Fruit fly (Drosophila melanogaster) whole organism, wandering third instar larva: ENCODE measurements around the gene CG31347.

Experiments
- CG32264 ChIP-seq: fragments of 200-800 bp; sonication (Bioruptor generic); optimal IDR thresholded peaks from 2 replicates; lab custom pipeline; 2016; ENCODE audit warnings: missing biosample characterization, missing genetic modification characterization
- CG9705 ChIP-seq: fragments of 200-800 bp; sonication (Bioruptor generic); optimal IDR thresholded peaks from 2 replicates; lab custom pipeline; 2018; ENCODE audit warnings: missing biosample characterization, mild to moderate bottlenecking, missing genetic modification characterization
- Jra ChIP-seq: sonication (Bioruptor generic); optimal IDR thresholded peaks from 2 replicates; lab custom pipeline; 2016; ENCODE audit warnings: missing biosample characterization, missing genetic modification characterization
- OdsH ChIP-seq: fragments of 200-800 bp; sonication (Bioruptor generic); optimal IDR thresholded peaks from 2 replicates; lab custom pipeline; 2016; ENCODE audit warnings: missing biosample characterization, mild to moderate bottlenecking, missing genetic modification characterization
- ey ChIP-seq: fragments of 200-800 bp; sonication (Bioruptor generic); optimal IDR thresholded peaks from 2 replicates; lab custom pipeline; 2016; ENCODE audit warnings: missing biosample characterization, missing genetic modification characterization
- fru ChIP-seq: fragments of 200-800 bp; sonication (Bioruptor generic); optimal IDR thresholded peaks from 3 replicates; lab custom pipeline; 2016; ENCODE audit warnings: missing biosample characterization, mild to moderate bottlenecking, missing genetic modification characterization
- psq ChIP-seq: fragments of 200-800 bp; sonication (Bioruptor generic); optimal IDR thresholded peaks from 3 replicates; lab custom pipeline; 2017; ENCODE audit warnings: missing biosample characterization, mild to moderate bottlenecking, missing genetic modification characterization, moderate library complexity
- rgr ChIP-seq: fragments of 200-800 bp; sonication (Bioruptor generic); optimal IDR thresholded peaks from 3 replicates; lab custom pipeline; 2016; ENCODE audit warnings: missing biosample characterization, mild to moderate bottlenecking, missing genetic modification characterization
- sage ChIP-seq: fragments of 200-800 bp; sonication (Bioruptor generic); optimal IDR thresholded peaks from 2 replicates; lab custom pipeline; 2016; ENCODE audit warnings: missing biosample characterization, mild to moderate bottlenecking, missing genetic modification characterization
- usp ChIP-seq: fragments of >200 bp; optimal IDR thresholded peaks from 2 replicates; lab custom pipeline; 2017; ENCODE audit warnings: missing biosample characterization, missing genetic modification characterization

DNA sequence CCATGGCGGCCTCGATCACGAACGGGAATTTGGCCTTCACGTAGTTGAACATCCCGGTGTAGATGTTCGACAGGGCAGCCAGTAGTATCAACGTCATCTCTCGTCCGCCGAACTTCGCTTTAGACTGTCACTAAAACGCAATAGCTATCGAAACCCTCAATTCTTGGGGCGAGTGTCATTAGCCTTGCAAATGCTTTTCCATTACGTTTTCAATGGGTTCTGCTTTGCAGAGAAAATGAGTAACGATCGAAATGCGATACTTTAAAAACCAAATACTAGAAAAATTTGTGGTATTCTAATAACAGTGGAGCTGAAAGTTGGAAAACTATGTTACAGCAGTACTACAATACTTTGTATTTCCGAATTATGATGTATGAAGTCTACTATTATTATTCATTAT lies 16.2 kb downstream of the CG31347 start, which contains the start of gene CG43630:
- no peak for TF ChIP-seq CG32264 (GFP tag; lab: Kevin White, UChicago)
- TF ChIP-seq psq, result no peak
- TF ChIP-seq fru, result no peak
- TF ChIP-seq sage, result no peak
- TF ChIP-seq Jra, result no peak
- no peak for TF ChIP-seq rgr (GFP tag; lab: Kevin White, UChicago)
- TF ChIP-seq usp (GFP tag; lab: Kevin White, UChicago), result no peak
- no peak for TF ChIP-seq ey (GFP tag; lab: Kevin White, UChicago)
- TF ChIP-seq CG9705 (GFP tag; lab: Kevin White, UChicago), result no peak
- no peak for TF ChIP-seq OdsH (GFP tag; lab: Kevin White, UChicago)
